Worm (Caenorhabditis elegans) whole organism, L3 larva: ENCODE results near the gene T28C12.15.

Experiments
- R02D3.7 ChIP-seq: fragments of 150-350 bp; optimal IDR thresholded peaks from 2 replicates; lab custom pipeline; 2014; ENCODE audit warnings: missing biosample characterization, missing genetic modification characterization
- ZK546.5 ChIP-seq: sonication (generic microtip); optimal IDR thresholded peaks from 2 replicates; lab custom pipeline; 2017; ENCODE audit warnings: missing biosample characterization, missing genetic modification characterization
- aly-2 ChIP-seq: fragments of 150-350 bp; optimal IDR thresholded peaks from 2 replicates; lab custom pipeline; 2014; ENCODE audit warnings: missing biosample characterization, missing genetic modification characterization
- ama-1 ChIP-seq: fragments of 150-350 bp; optimal IDR thresholded peaks from 2 replicates; lab custom pipeline; 2018
- ceh-28 ChIP-seq: fragments of 150-350 bp; optimal IDR thresholded peaks from 2 replicates; lab custom pipeline; 2014; ENCODE audit warnings: missing biosample characterization, missing genetic modification reagents, missing genetic modification characterization
- ceh-82 ChIP-seq: fragments of 150-350 bp; optimal IDR thresholded peaks from 2 replicates; lab custom pipeline; 2014; ENCODE audit warnings: missing biosample characterization, missing genetic modification characterization
- ceh-9 ChIP-seq: sonication (generic microtip); optimal IDR thresholded peaks from 2 replicates; lab custom pipeline; 2018; ENCODE audit warnings: missing biosample characterization, missing genetic modification characterization
- daf-12 ChIP-seq: fragments of 150-350 bp; optimal IDR thresholded peaks from 2 replicates; lab custom pipeline; 2014; ENCODE audit warnings: missing biosample characterization, missing genetic modification reagents, missing genetic modification characterization
- egl-27 ChIP-seq: sonication (generic microtip); optimal IDR thresholded peaks from 4 replicates; lab custom pipeline; 2017; ENCODE audit warnings: missing biosample characterization, missing genetic modification reagents, missing genetic modification characterization
- elt-1 ChIP-seq: fragments of 150-350 bp; optimal IDR thresholded peaks from 2 replicates; lab custom pipeline; 2014; ENCODE audit warnings: missing biosample characterization, missing genetic modification characterization
- elt-2 ChIP-seq: sonication (generic microtip); optimal IDR thresholded peaks from 2 replicates; lab custom pipeline; 2016; ENCODE audit warnings: missing genetic modification reagents, mild to moderate bottlenecking, missing genetic modification characterization, missing compliant biosample characterization
- elt-3 ChIP-seq, 3 experiments: fragments of 150-350 bp in 1 of 3; sonication (generic microtip) in 2 of 3; optimal IDR thresholded peaks; 2 replicates in 2 of 3; 4 replicates in 1 of 3; lab custom pipeline; 2014 to 2017; ENCODE audit warnings: missing biosample characterization in 3 of 3, missing genetic modification characterization in 3 of 3
- fkh-10 ChIP-seq: sonication (generic microtip); optimal IDR thresholded peaks from 2 replicates; lab custom pipeline; 2017; ENCODE audit warnings: missing biosample characterization, missing genetic modification reagents, missing genetic modification characterization
- fkh-2 ChIP-seq: fragments of 150-350 bp; optimal IDR thresholded peaks from 2 replicates; lab custom pipeline; 2014; ENCODE audit warnings: missing biosample characterization, missing genetic modification reagents, missing genetic modification characterization
- fos-1 ChIP-seq: fragments of 150-350 bp; optimal IDR thresholded peaks from 2 replicates; lab custom pipeline; 2014; ENCODE audit warnings: missing biosample characterization, missing genetic modification characterization
- jun-1 ChIP-seq: fragments of 150-350 bp; optimal IDR thresholded peaks from 2 replicates; lab custom pipeline; 2014; ENCODE audit warnings: missing biosample characterization, missing genetic modification reagents, missing genetic modification characterization
- lin-15B ChIP-seq: fragments of 150-350 bp; optimal IDR thresholded peaks from 2 replicates; lab custom pipeline; 2014; ENCODE audit warnings: missing biosample characterization, missing genetic modification characterization
- lin-39 ChIP-seq: fragments of 150-350 bp; optimal IDR thresholded peaks from 2 replicates; lab custom pipeline; 2018; ENCODE audit warnings: missing biosample characterization, missing genetic modification reagents, missing genetic modification characterization
- lsy-12 ChIP-seq: sonication (generic microtip); optimal IDR thresholded peaks from 2 replicates; lab custom pipeline; 2016; ENCODE audit warnings: mild to moderate bottlenecking, missing genetic modification characterization, missing compliant biosample characterization
- mdl-1 ChIP-seq: fragments of 150-350 bp; optimal IDR thresholded peaks from 2 replicates; lab custom pipeline; 2014; ENCODE audit warnings: missing biosample characterization, missing genetic modification characterization
- nfya-1 ChIP-seq: sonication (generic microtip); optimal IDR thresholded peaks from 2 replicates; lab custom pipeline; 2017; ENCODE audit warnings: missing genetic modification characterization, mild to moderate bottlenecking, missing compliant biosample characterization, antibody characterized with exemption, moderate library complexity; ENCODE audit not compliant: insufficient read depth
- nhr-23 ChIP-seq: fragments of 150-350 bp; optimal IDR thresholded peaks from 2 replicates; lab custom pipeline; 2014; ENCODE audit warnings: missing biosample characterization, missing genetic modification reagents, missing genetic modification characterization
- nhr-25 ChIP-seq: sonication (generic microtip); optimal IDR thresholded peaks from 2 replicates; lab custom pipeline; 2017; ENCODE audit warnings: missing biosample characterization, missing genetic modification characterization
- nhr-43 ChIP-seq: sonication (generic microtip); optimal IDR thresholded peaks from 2 replicates; lab custom pipeline; 2016; ENCODE audit warnings: mild to moderate bottlenecking, missing genetic modification characterization, missing compliant biosample characterization; ENCODE audit not compliant: poor library complexity, severe bottlenecking
- nhr-67 ChIP-seq: fragments of 150-350 bp; optimal IDR thresholded peaks from 2 replicates; lab custom pipeline; 2014; ENCODE audit warnings: missing biosample characterization, missing genetic modification characterization
- nhr-76 ChIP-seq: fragments of 150-350 bp; sonication (generic microtip); optimal IDR thresholded peaks from 5 replicates; lab custom pipeline; 2014; ENCODE audit warnings: missing biosample characterization, missing genetic modification characterization
- nhr-77 ChIP-seq: fragments of 150-350 bp; optimal IDR thresholded peaks from 2 replicates; lab custom pipeline; 2014; ENCODE audit warnings: missing biosample characterization, missing genetic modification characterization
- pha-4 ChIP-seq: fragments of 150-350 bp; optimal IDR thresholded peaks from 2 replicates; lab custom pipeline; 2014; ENCODE audit warnings: missing biosample characterization, missing genetic modification reagents, missing genetic modification characterization
- pqm-1 ChIP-seq: fragments of 150-350 bp; optimal IDR thresholded peaks from 2 replicates; lab custom pipeline; 2017; ENCODE audit warnings: missing biosample characterization, missing genetic modification characterization, inconsistent platforms
- sea-2 ChIP-seq: fragments of 150-350 bp; sonication (generic microtip); optimal IDR thresholded peaks from 4 replicates; lab custom pipeline; 2014; ENCODE audit warnings: missing biosample characterization, missing genetic modification reagents, missing genetic modification characterization
- snpc-4 ChIP-seq: fragments of 150-350 bp; optimal IDR thresholded peaks from 2 replicates; lab custom pipeline; 2014; ENCODE audit warnings: missing biosample characterization, missing genetic modification characterization
- tbx-2 ChIP-seq: sonication (generic microtip); optimal IDR thresholded peaks from 2 replicates; lab custom pipeline; 2016; ENCODE audit warnings: mild to moderate bottlenecking, missing genetic modification characterization, missing compliant biosample characterization
- unc-62 ChIP-seq: fragments of 150-350 bp; sonication (generic microtip); optimal IDR thresholded peaks from 4 replicates; lab custom pipeline; 2014; ENCODE audit warnings: missing biosample characterization, missing genetic modification reagents, missing genetic modification characterization
- zag-1 ChIP-seq: fragments of 150-350 bp; optimal IDR thresholded peaks from 2 replicates; lab custom pipeline; 2014; ENCODE audit warnings: missing biosample characterization, missing genetic modification characterization
- ztf-11 ChIP-seq: fragments of 150-350 bp; optimal IDR thresholded peaks from 2 replicates; lab custom pipeline; 2014; ENCODE audit warnings: missing biosample characterization, missing genetic modification characterization

Gene T28C12.15

ce11 chrV:6357236-6357635 is 35.7 kb upstream of the T28C12.15 start:
- TF ChIP-seq lin-15B, result no peak
- peak; percentile 74 for TF ChIP-seq pha-4

ce11 chrV:6355975-6356441 is 34.4 kb upstream of the T28C12.15 start, which contains the start of gene bcl-11:
Gene bcl-11, plus strand, starts transcription at chrV:6356025.
- no peak for TF ChIP-seq lsy-12
- TF ChIP-seq jun-1 (tag; lab: Kevin White, UChicago), result peak; percentile 13
- TF ChIP-seq fos-1 (tag; lab: Kevin White, UChicago), result no peak
- no peak for TF ChIP-seq nhr-67 (tag; lab: Kevin White, UChicago)
- peak; percentile 90 for TF ChIP-seq pqm-1 (tag; lab: Kevin White, UChicago)
- peak; percentile 19 for TF ChIP-seq pha-4
- TF ChIP-seq elt-2 (tag; lab: Kevin White, UChicago), result peak; percentile 94

- no peak for TF ChIP-seq ztf-11 (tag; lab: Kevin White, UChicago)
- TF ChIP-seq ama-1 (lab: Kevin White, UChicago), result no peak
- peak; percentile 7 for TF ChIP-seq pha-4
- TF ChIP-seq zag-1 (tag; lab: Kevin White, UChicago), result no peak
- TF ChIP-seq ZK546.5 (tag; lab: Kevin White, UChicago), result no peak
- no peak for TF ChIP-seq snpc-4 (tag; lab: Kevin White, UChicago)
- no peak for TF ChIP-seq sea-2 (GFP tag; lab: Kevin White, UChicago)
- no peak for TF ChIP-seq elt-3 (tag; optimal IDR thresholded peaks at IDR 0.05; lab: Kevin White, UChicago)
- TF ChIP-seq elt-1, result no peak
Measured at ce11 chrV:6355412-6355811, 33.8 kb upstream of the T28C12.15 start.

- no peak for TF ChIP-seq R02D3.7 (tag; lab: Kevin White, UChicago)
- no peak for TF ChIP-seq mdl-1 (tag; lab: Kevin White, UChicago)
- no peak for TF ChIP-seq lin-39
- TF ChIP-seq fkh-10, result no peak
- no peak for TF ChIP-seq pqm-1 (tag; lab: Kevin White, UChicago)
- TF ChIP-seq sea-2 (GFP tag; lab: Kevin White, UChicago), result no peak
- TF ChIP-seq nhr-23 (tag; lab: Kevin White, UChicago), result peak; percentile 28
- no peak for TF ChIP-seq ceh-9
Measured at ce11 chrV:6354786-6355185, 33.2 kb upstream of the T28C12.15 start.

ce11 chrV:6354202-6354601 is 32.6 kb upstream of the T28C12.15 start:
- TF ChIP-seq nhr-67 (tag; lab: Kevin White, UChicago) (no peak), lin-15B (no peak), nfya-1 (peak; percentile 37), nhr-43 (tag; lab: Kevin White, UChicago) (peak; percentile 95), elt-3 (tag; optimal IDR thresholded peaks at IDR 0.05; lab: Kevin White, UChicago) (peak in 1 of 3 experiments; percentile 28), ceh-28 (no peak), tbx-2 (tag; lab: Kevin White, UChicago) (peak; percentile 51), aly-2 (no peak), daf-12 (tag; lab: Kevin White, UChicago) (no peak), mdl-1 (tag; lab: Kevin White, UChicago) (no peak), nhr-23 (tag; lab: Kevin White, UChicago) (peak; percentile 76), nhr-25 (peak; percentile 96)

- TF ChIP-seq elt-2 (tag; lab: Kevin White, UChicago), result no peak
- TF ChIP-seq nhr-77 (tag; lab: Kevin White, UChicago), result no peak
- no peak for TF ChIP-seq snpc-4 (tag; lab: Kevin White, UChicago)
- no peak for TF ChIP-seq lin-15B
- no peak for TF ChIP-seq egl-27 (tag; lab: Kevin White, UChicago)
- TF ChIP-seq fkh-2, result no peak
- peak; percentile 79 for TF ChIP-seq nhr-25
- peak; percentile 4 for TF ChIP-seq elt-1
- TF ChIP-seq jun-1 (tag; lab: Kevin White, UChicago), result no peak
- TF ChIP-seq nhr-43 (tag; lab: Kevin White, UChicago), result no peak
- no peak for TF ChIP-seq ceh-82
- TF ChIP-seq nhr-76 (tag; lab: Kevin White, UChicago), result no peak
- no peak for TF ChIP-seq pha-4
- TF ChIP-seq unc-62, result no peak
Measured at ce11 chrV:6353182-6353780, 31.7 kb upstream of the T28C12.15 start.
